Worm (Caenorhabditis elegans) whole organism, L1 larva: ENCODE results near the gene C06A12.3.

Source experiments
- C04F5.9 ChIP-seq: sonication (generic microtip); optimal IDR thresholded peaks from 2 replicates; lab custom pipeline; 2016; ENCODE audit warnings: missing genetic modification characterization, missing compliant biosample characterization
- Y116A8C.19 ChIP-seq: sonication (generic microtip); optimal IDR thresholded peaks from 2 replicates; lab custom pipeline; 2016; ENCODE audit warnings: missing compliant biosample characterization, missing genetic modification characterization, borderline replicate concordance
- ama-1 ChIP-seq: fragments of 150-350 bp; optimal IDR thresholded peaks from 2 replicates; lab custom pipeline; 2014
- blmp-1 ChIP-seq: fragments of 150-350 bp; optimal IDR thresholded peaks from 2 replicates; lab custom pipeline; 2014; ENCODE audit warnings: missing biosample characterization, missing genetic modification characterization
- ceh-63 ChIP-seq: fragments of 200-800 bp; sonication (Bioruptor generic); optimal IDR thresholded peaks from 2 replicates; lab custom pipeline; 2018; ENCODE audit warnings: mild to moderate bottlenecking, missing genetic modification characterization, missing compliant biosample characterization
- ceh-8 ChIP-seq: fragments of 200-800 bp; sonication (Bioruptor generic); optimal IDR thresholded peaks from 2 replicates; lab custom pipeline; 2018; ENCODE audit warnings: mild to moderate bottlenecking, missing genetic modification characterization, moderate library complexity, missing compliant biosample characterization
- ceh-88 ChIP-seq: fragments of 200-800 bp; sonication (Bioruptor generic); IDR thresholded peaks from 2 replicates; pipeline ENCODE4 v1.3.6; 2022; ENCODE audit warnings: missing genetic modification characterization, missing compliant biosample characterization
- ceh-90 ChIP-seq: sonication (generic microtip); optimal IDR thresholded peaks from 2 replicates; lab custom pipeline; 2016; ENCODE audit warnings: missing genetic modification characterization, missing compliant biosample characterization
- efl-1 ChIP-seq, 4 experiments: fragments of 150-350 bp; optimal IDR thresholded peaks in 3 of 4; peaks in 1 of 4; 1 replicate in 1 of 4; 2 replicates in 3 of 4; lab custom pipeline; 2014; ENCODE audit warnings: missing biosample characterization in 2 of 4, missing genetic modification characterization in 2 of 4, missing genetic modification reagents in 2 of 4
- efl-3 ChIP-seq: fragments of 200-800 bp; sonication (Bioruptor generic); optimal IDR thresholded peaks from 2 replicates; lab custom pipeline; 2018; ENCODE audit warnings: mild to moderate bottlenecking, missing genetic modification characterization, missing compliant biosample characterization
- egl-13 ChIP-seq: sonication (generic microtip); optimal IDR thresholded peaks from 2 replicates; lab custom pipeline; 2016; ENCODE audit warnings: missing genotype, missing genetic modification reagents, missing genetic modification characterization, missing compliant biosample characterization
- egl-27 ChIP-seq, 2 experiments: fragments of 150-350 bp in 1 of 2; sonication (generic microtip); optimal IDR thresholded peaks; 3 replicates each; lab custom pipeline; 2017 to 2018; ENCODE audit warnings: missing biosample characterization in 2 of 2, missing genetic modification characterization in 2 of 2, missing genetic modification reagents in 2 of 2
- elt-2 ChIP-seq: sonication (generic microtip); optimal IDR thresholded peaks from 2 replicates; lab custom pipeline; 2016; ENCODE audit warnings: missing genetic modification characterization, mild to moderate bottlenecking, inconsistent platforms, missing compliant biosample characterization, missing genetic modification reagents
- fkh-4 ChIP-seq: sonication (generic microtip); optimal IDR thresholded peaks from 2 replicates; lab custom pipeline; 2016; ENCODE audit warnings: missing compliant biosample characterization, missing genetic modification characterization, borderline replicate concordance
- fkh-8 ChIP-seq: sonication (generic microtip); optimal IDR thresholded peaks from 2 replicates; lab custom pipeline; 2016; ENCODE audit warnings: mild to moderate bottlenecking, missing genetic modification characterization, missing compliant biosample characterization
- fos-1 ChIP-seq: fragments of 150-350 bp; optimal IDR thresholded peaks from 2 replicates; lab custom pipeline; 2014; ENCODE audit warnings: missing biosample characterization, missing genetic modification characterization
- hlh-4 ChIP-seq: sonication (generic microtip); optimal IDR thresholded peaks from 2 replicates; lab custom pipeline; 2016; ENCODE audit warnings: mild to moderate bottlenecking, missing genetic modification characterization, missing compliant biosample characterization
- hpl-2 ChIP-seq: fragments of 150-350 bp; optimal IDR thresholded peaks from 2 replicates; lab custom pipeline; 2014; ENCODE audit warnings: missing biosample characterization, missing genetic modification reagents, missing genetic modification characterization
- lin-15B ChIP-seq: fragments of 150-350 bp; sonication (generic microtip); optimal IDR thresholded peaks from 3 replicates; lab custom pipeline; 2014; ENCODE audit warnings: missing biosample characterization, missing genetic modification characterization
- lin-39 ChIP-seq: fragments of 150-350 bp; optimal IDR thresholded peaks from 2 replicates; lab custom pipeline; 2014; ENCODE audit warnings: missing biosample characterization, missing genetic modification reagents, missing genetic modification characterization
- lir-3 ChIP-seq: sonication (generic microtip); optimal IDR thresholded peaks from 2 replicates; lab custom pipeline; 2016; ENCODE audit warnings: mild to moderate bottlenecking, missing genetic modification characterization, moderate library complexity, missing compliant biosample characterization; ENCODE audit not compliant: poor library complexity
- lsy-2 ChIP-seq, 2 experiments: fragments of 150-350 bp; optimal IDR thresholded peaks; 2 replicates each; lab custom pipeline; 2014; ENCODE audit warnings: missing biosample characterization in 2 of 2, missing genetic modification characterization in 2 of 2
- mab-9 ChIP-seq: fragments of 200-800 bp; sonication (Bioruptor generic); IDR thresholded peaks from 2 replicates; pipeline ENCODE4 v1.3.6; 2022; ENCODE audit warnings: missing genetic modification reagents, missing genetic modification characterization, missing compliant biosample characterization
- mdl-1 ChIP-seq, 2 experiments: fragments of 150-350 bp; optimal IDR thresholded peaks; 2 replicates each; lab custom pipeline; 2014 to 2017; ENCODE audit warnings: missing biosample characterization in 2 of 2, missing genetic modification characterization in 2 of 2, inconsistent platforms in 1 of 2
- mep-1 ChIP-seq: fragments of 150-350 bp; optimal IDR thresholded peaks from 2 replicates; lab custom pipeline; 2014; ENCODE audit warnings: missing biosample characterization, missing genetic modification characterization
- nhr-20 ChIP-seq: sonication (generic microtip); optimal IDR thresholded peaks from 2 replicates; lab custom pipeline; 2016; ENCODE audit warnings: mild to moderate bottlenecking, missing genetic modification characterization, missing compliant biosample characterization
- nhr-237 ChIP-seq: fragments of 150-350 bp; optimal IDR thresholded peaks from 2 replicates; lab custom pipeline; 2014; ENCODE audit warnings: missing biosample characterization, missing genetic modification characterization
- nhr-47 ChIP-seq: sonication (generic microtip); optimal IDR thresholded peaks from 2 replicates; lab custom pipeline; 2016; ENCODE audit warnings: mild to moderate bottlenecking, missing genetic modification characterization, moderate library complexity, missing compliant biosample characterization
- nhr-84 ChIP-seq: sonication (generic microtip); optimal IDR thresholded peaks from 2 replicates; lab custom pipeline; 2017; ENCODE audit warnings: missing biosample characterization, missing genetic modification characterization
- nhr-85 ChIP-seq: sonication (generic microtip); peaks from one replicate; lab custom pipeline; 2016; ENCODE audit warnings: missing genetic modification characterization, inconsistent platforms, missing compliant biosample characterization
- nhr-90 ChIP-seq: sonication (generic microtip); optimal IDR thresholded peaks from 2 replicates; lab custom pipeline; 2016; ENCODE audit warnings: mild to moderate bottlenecking, missing genetic modification characterization, missing compliant biosample characterization; ENCODE audit not compliant: poor library complexity
- pax-3 ChIP-seq: fragments of 200-800 bp; sonication (Bioruptor generic); optimal IDR thresholded peaks from 2 replicates; lab custom pipeline; 2018; ENCODE audit warnings: mild to moderate bottlenecking, missing genetic modification characterization, moderate library complexity, missing compliant biosample characterization
- pqm-1 ChIP-seq: sonication (generic microtip); optimal IDR thresholded peaks from 3 replicates; lab custom pipeline; 2017; ENCODE audit warnings: missing biosample characterization, missing genetic modification characterization
- snpc-4 ChIP-seq: fragments of 150-350 bp; optimal IDR thresholded peaks from 2 replicates; lab custom pipeline; 2014; ENCODE audit warnings: missing biosample characterization, missing genetic modification characterization
- sox-4 ChIP-seq: sonication (generic microtip); optimal IDR thresholded peaks from 2 replicates; lab custom pipeline; 2016; ENCODE audit warnings: missing genetic modification characterization, missing compliant biosample characterization
- unc-86 ChIP-seq: sonication (generic microtip); optimal IDR thresholded peaks from 2 replicates; lab custom pipeline; 2016; ENCODE audit warnings: missing genetic modification characterization, missing compliant biosample characterization
- unc-98 ChIP-seq: fragments of 200-800 bp; sonication (Bioruptor generic); IDR thresholded peaks from 2 replicates; pipeline ENCODE4 v1.3.6; 2022; ENCODE audit warnings: missing genetic modification characterization, missing compliant biosample characterization
- vab-15 ChIP-seq: sonication (generic microtip); optimal IDR thresholded peaks from 2 replicates; lab custom pipeline; 2017; ENCODE audit warnings: missing genotype, mild to moderate bottlenecking, missing genetic modification characterization, missing compliant biosample characterization
- xbp-1 ChIP-seq: sonication (generic microtip); optimal IDR thresholded peaks from 2 replicates; lab custom pipeline; 2016; ENCODE audit warnings: missing genetic modification characterization, missing compliant biosample characterization
- ztf-4 ChIP-seq: fragments of 150-350 bp; optimal IDR thresholded peaks from 2 replicates; lab custom pipeline; 2014; ENCODE audit warnings: missing biosample characterization, missing genetic modification characterization

The C06A12.3 gene

DNA sequence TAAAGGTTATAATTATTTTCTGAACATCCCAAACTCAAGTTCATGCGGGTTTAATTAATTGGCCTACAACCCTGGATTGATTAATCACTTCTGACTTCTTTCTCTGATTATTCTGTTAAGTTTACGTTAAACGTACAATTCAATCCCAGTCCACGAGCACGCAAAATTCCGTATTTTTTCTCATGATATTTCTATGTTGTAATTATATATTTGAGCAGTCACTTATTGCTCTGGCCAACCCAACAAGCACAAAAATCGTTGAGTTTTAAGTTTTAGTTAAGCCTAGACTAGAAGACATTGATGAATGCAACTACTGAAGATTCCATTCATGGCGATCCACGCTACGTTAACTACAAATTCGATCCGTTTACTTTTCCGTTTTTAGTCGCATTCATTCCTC, 31.6 kb upstream of the C06A12.3 start, which contains the start of gene sru-15:
TSS of gene sru-15 (plus strand) at position 301 of the 400 bp plus-strand sequence.
- TF ChIP-seq nhr-84: no peak
- no peak for TF ChIP-seq pqm-1
- TF ChIP-seq unc-98 (GFP tag; lab: Robert Waterston, UW): no peak
- no peak for TF ChIP-seq nhr-237 (tag; lab: Kevin White, UChicago)
- no peak for TF ChIP-seq egl-13 (tag; lab: Kevin White, UChicago)
- TF ChIP-seq nhr-85 (tag; lab: Kevin White, UChicago): no peak
- no peak for TF ChIP-seq hpl-2 (GFP tag; lab: Kevin White, UChicago)
- TF ChIP-seq snpc-4 (tag; lab: Kevin White, UChicago): no peak
- no peak for TF ChIP-seq vab-15

DNA sequence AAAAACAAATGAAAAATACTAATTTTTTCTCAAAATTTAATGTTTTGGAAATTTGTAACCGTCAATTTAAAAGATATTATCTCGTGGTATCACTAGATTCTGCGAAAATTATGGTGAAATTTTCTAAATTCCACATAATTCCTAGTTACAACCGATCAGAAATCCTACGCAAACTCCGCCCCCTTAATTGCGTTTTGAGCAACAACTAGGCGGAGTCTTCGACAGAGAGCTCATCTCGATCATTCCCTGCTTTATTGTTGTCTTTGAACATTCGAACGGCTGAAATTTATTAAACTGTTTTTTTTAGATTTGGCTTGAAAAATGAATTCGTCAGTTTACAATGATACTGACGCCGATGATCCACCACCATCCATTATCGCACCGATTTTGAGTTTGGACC, 28.1 kb upstream of the C06A12.3 start, which contains the start of gene T02D1.4:
TSS of gene T02D1.4 (plus strand) at position 301 of the 400 bp plus-strand sequence.
- TF ChIP-seq egl-27 (tag; optimal IDR thresholded peaks at IDR 0.05; lab: Kevin White, UChicago) (no peak), unc-86 (no peak), fkh-8 (tag; lab: Kevin White, UChicago) (peak; percentile 0), pqm-1 (no peak), nhr-90 (no peak), unc-98 (GFP tag; lab: Robert Waterston, UW) (no peak), snpc-4 (tag; lab: Kevin White, UChicago) (no peak), ceh-63 (GFP tag; lab: Kevin White, UChicago) (no peak), ceh-8 (GFP tag; lab: Kevin White, UChicago) (no peak), ama-1 (lab: Kevin White, UChicago) (no peak), efl-3 (no peak), xbp-1 (tag; lab: Kevin White, UChicago) (no peak), pax-3 (tag; lab: Kevin White, UChicago) (peak; percentile 23), sox-4 (tag; lab: Kevin White, UChicago) (no peak), ztf-4 (tag; lab: Kevin White, UChicago) (no peak)

DNA sequence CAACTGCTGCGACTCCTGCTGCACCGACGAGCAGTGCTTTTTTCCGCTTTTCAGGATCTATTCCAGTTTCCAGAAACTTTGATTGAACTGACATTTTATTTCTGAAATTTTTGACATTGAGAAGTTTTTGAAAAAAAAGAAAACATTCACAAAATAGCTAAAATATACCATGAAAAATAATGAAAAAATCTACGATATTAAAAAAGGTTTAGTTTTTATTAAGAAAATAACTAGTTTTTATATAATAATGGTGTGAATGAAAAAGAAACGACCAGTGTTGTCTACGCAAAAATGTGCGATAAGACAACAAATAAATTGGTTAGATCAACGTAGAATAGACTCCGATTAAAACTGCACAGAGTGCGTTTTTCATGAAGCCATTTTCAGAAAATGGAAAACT, 22.0 kb upstream of the C06A12.3 start, which contains the start of gene pmp-4:
TSS of gene pmp-4 (minus strand) at position 101 of the 400 bp plus-strand sequence.
- TF ChIP-seq Y116A8C.19 (tag; lab: Kevin White, UChicago) (no peak), lin-39 (tag; lab: Kevin White, UChicago) (no peak), efl-1 (optimal IDR thresholded peaks at IDR 0.05; lab: Kevin White, UChicago) (no peak), efl-1 (GFP tag; optimal IDR thresholded peaks at IDR 0.05 in 1 of 2; lab: Kevin White, UChicago) (peak in 1 of 2 experiments; percentile 7), ceh-8 (GFP tag; lab: Kevin White, UChicago) (no peak), lir-3 (tag; lab: Kevin White, UChicago) (no peak)

DNA sequence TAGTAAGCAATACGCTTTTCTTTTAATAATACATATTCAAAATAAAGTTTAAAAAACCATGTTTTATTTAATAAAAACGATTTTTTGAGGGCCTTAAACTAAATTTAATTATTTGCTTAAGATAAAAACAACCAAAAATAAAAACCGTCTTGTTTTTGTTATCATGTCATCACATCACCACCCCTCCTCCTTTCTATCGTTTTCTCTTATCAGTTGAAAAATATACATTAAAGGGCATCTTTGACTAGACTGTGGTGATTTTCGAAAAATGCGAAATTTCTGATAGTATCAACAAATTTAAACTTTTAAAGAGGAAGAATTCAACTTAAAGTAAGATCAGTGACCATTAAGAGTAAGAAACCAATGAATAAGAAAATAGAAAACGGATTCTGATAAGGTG, 21.4 kb upstream of the C06A12.3 start:
- no peak for TF ChIP-seq unc-86
- TF ChIP-seq nhr-47: no peak
- no peak for TF ChIP-seq C04F5.9
- no peak for TF ChIP-seq lin-15B (tag; lab: Kevin White, UChicago)
- no peak for TF ChIP-seq mab-9 (GFP tag; lab: Robert Waterston, UW)
- no peak for TF ChIP-seq ceh-90
- TF ChIP-seq nhr-20 (tag; lab: Kevin White, UChicago): peak; percentile 25
- TF ChIP-seq blmp-1 (tag; lab: Kevin White, UChicago): peak; percentile 11
- TF ChIP-seq nhr-84: no peak
- no peak for TF ChIP-seq fos-1 (tag; lab: Kevin White, UChicago)
- TF ChIP-seq nhr-85 (tag; lab: Kevin White, UChicago): no peak
- TF ChIP-seq ceh-88 (GFP tag; lab: Robert Waterston, UW): no peak
- no peak for TF ChIP-seq mep-1 (tag; lab: Kevin White, UChicago)
- peak; percentile 64 for TF ChIP-seq elt-2 (tag; lab: Kevin White, UChicago)
- TF ChIP-seq snpc-4 (tag; lab: Kevin White, UChicago): no peak
- TF ChIP-seq hlh-4 (tag; lab: Kevin White, UChicago): no peak
- no peak for TF ChIP-seq lsy-2 (tag; optimal IDR thresholded peaks at IDR 0.05; lab: Kevin White, UChicago)
- no peak for TF ChIP-seq mdl-1 (tag; optimal IDR thresholded peaks at IDR 0.05; lab: Kevin White, UChicago)
- TF ChIP-seq fkh-4 (tag; lab: Kevin White, UChicago): no peak
- TF ChIP-seq, all 84 proteins: peak for 3
